Worm (Caenorhabditis elegans): ENCODE measurements around the gene srh-289.

DNA sequence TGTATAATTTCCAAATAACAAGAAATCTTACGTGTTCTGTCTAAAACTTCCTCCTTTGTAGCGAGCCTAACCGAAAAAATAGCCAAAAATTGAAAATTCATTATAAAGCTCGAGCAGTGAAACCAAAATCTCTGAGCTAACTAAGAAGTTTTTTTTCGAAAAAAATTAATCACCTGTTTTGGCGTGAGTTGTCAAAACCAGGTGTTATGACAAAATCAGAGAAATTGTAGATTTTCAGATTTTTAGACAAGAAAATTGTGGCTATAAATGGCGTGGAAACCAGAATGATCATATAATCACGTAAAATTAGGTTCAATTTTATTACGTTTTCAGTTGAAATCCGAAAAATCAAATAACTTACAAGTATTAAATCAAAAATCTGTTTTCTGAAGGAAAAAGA is 20.8 kb downstream of the srh-289 start, which contains the start of gene sre-21:
- no peak for TF ChIP-seq nhr-25 (tag; optimal IDR thresholded peaks at IDR 0.05; ENCODE audit: borderline replicate concordance, insufficient read depth)
- no peak for TF ChIP-seq madf-5 (GFP tag; IDR thresholded peaks at IDR 0.05)
- TF ChIP-seq F26F4.8 (GFP tag; conservative IDR thresholded peaks at IDR 0.05), result no peak
- TF ChIP-seq fos-1 (tag; optimal IDR thresholded peaks at IDR 0.05), result no peak
- no peak for TF ChIP-seq nhr-237 (tag; optimal IDR thresholded peaks at IDR 0.05)
- no peak for TF ChIP-seq ztf-11 (tag; optimal IDR thresholded peaks at IDR 0.05)

Data from whole organism, L4 larva.